Worm (Caenorhabditis elegans): Measurements from ENCODE around the gene ZK792.12.
A peak's percentile ranks its signal among the peaks of the same experiment; 100 is the strongest.

The ZK792.12 gene

DNA sequence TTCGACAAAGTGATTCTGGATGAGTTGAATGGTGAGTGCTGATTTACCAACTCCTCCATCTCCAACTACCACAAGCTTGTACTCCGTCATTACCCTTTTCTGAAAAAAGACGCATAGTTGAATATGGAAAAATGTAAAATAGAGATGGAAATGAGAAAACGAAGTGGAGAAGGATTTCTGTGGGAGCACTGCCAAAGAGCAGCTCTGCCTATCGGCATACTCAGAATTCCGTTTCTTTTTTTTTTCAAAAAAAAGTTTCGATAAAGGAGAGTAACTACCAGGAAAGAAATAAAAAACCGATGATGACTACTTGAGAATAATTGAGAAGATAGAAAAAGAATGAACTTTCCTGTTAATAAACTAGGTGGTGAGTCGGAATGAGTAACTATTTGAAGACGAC is 2.6 kb upstream of the ZK792.12 start, which contains the start of gene let-60:
Gene let-60 (minus strand): TSS at position 101 of the 400 bp plus-strand sequence.
- TF ChIP-seq nhr-237 (tag; optimal IDR thresholded peaks at IDR 0.05) (no peak), skn-1 (tag; optimal IDR thresholded peaks at IDR 0.05) (no peak), ztf-11 (tag; optimal IDR thresholded peaks at IDR 0.05) (no peak), R02D3.7 (tag; optimal IDR thresholded peaks at IDR 0.05) (no peak), nhr-23 (tag; optimal IDR thresholded peaks at IDR 0.05) (no peak), ztf-4 (tag; optimal IDR thresholded peaks at IDR 0.05) (no peak), nhr-6 (tag; optimal IDR thresholded peaks at IDR 0.05) (no peak), nhr-11 (tag; optimal IDR thresholded peaks at IDR 0.05) (no peak)

DNA sequence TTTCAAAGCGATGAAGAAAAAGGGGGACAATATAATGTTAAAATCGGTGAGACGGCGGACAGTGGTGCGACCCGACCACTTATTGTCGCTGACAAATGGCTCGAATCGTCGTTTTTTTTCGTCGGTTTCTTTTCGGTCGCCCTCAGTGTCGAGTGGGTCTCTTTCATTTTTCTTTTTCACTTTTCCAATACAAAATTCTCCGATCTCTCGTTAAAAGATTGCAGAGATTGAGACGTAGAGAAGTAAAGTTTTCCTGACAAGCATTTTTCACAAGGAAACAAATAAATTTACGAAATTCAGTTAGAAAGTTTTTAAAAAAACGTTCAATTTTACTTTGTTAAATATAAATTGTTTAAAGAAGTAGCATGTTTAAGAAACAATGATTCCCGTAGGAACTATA is 2.1 kb upstream of the ZK792.12 start:
- no peak for TF ChIP-seq nhr-10 (tag; optimal IDR thresholded peaks at IDR 0.05)
- TF ChIP-seq nhr-21 (tag; optimal IDR thresholded peaks at IDR 0.05), result no peak
- no peak for TF ChIP-seq C34F6.9 (tag; optimal IDR thresholded peaks at IDR 0.05)
- no peak for TF ChIP-seq nhr-237 (tag; optimal IDR thresholded peaks at IDR 0.05)
- no peak for TF ChIP-seq unc-39 (tag; optimal IDR thresholded peaks at IDR 0.05)
- no peak for TF ChIP-seq lin-13 (GFP tag; optimal IDR thresholded peaks at IDR 0.05)
- TF ChIP-seq nhr-25 (tag; optimal IDR thresholded peaks at IDR 0.05), result no peak
- no peak for TF ChIP-seq ceh-82 (tag; optimal IDR thresholded peaks at IDR 0.05)
- no peak for TF ChIP-seq nhr-77 (tag; optimal IDR thresholded peaks at IDR 0.05)
- no peak for TF ChIP-seq nhr-11 (tag; optimal IDR thresholded peaks at IDR 0.05)
- TF ChIP-seq mab-5 (tag; optimal IDR thresholded peaks at IDR 0.05), result no peak

DNA sequence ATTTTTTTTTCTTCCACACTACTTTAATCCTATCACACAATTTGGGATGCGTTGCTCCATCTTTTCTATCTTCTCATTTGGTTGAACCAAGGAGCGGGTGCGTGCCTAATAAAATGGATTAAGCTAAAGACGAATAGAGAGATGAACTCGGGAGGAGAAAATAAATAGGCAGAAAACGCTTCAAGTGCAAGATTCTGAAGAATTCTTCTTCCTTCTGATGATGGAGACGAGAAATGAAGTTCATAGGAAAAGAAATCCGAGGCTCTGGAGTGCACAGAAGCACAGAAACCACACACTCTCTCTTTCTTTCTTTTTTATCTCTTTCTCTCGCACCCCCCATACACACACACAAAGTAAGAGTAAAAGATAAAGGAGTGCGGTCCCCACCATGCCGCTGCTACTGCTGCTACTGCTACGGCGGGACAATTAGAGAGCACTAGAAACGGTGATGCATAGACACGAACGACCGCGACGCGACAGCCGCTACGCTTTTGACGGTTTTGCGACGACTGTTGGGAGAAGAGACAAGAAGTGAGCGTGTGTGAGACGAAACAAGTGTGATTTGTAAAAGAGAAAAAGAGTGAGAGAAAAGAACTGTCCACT is 1.4 kb upstream of the ZK792.12 start:
- no peak for TF ChIP-seq aly-2 (tag; optimal IDR thresholded peaks at IDR 0.05)
- TF ChIP-seq R02D3.7 (tag; optimal IDR thresholded peaks at IDR 0.05), result no peak
- TF ChIP-seq gmeb-1 (tag; optimal IDR thresholded peaks at IDR 0.05), result peak; percentile 71
- no peak for TF ChIP-seq skn-1 (tag; optimal IDR thresholded peaks at IDR 0.05)
- peak; percentile 51 for TF ChIP-seq sem-4 (tag; optimal IDR thresholded peaks at IDR 0.05)
- no peak for TF ChIP-seq elt-3 (tag; optimal IDR thresholded peaks at IDR 0.05)
- TF ChIP-seq mdl-1 (tag; optimal IDR thresholded peaks at IDR 0.05), result peak in 1 of 2 experiments; percentile 69
- no peak for TF ChIP-seq unc-39 (tag; optimal IDR thresholded peaks at IDR 0.05)
- TF ChIP-seq zag-1 (tag; optimal IDR thresholded peaks at IDR 0.05), result no peak
- TF ChIP-seq nhr-10 (tag; optimal IDR thresholded peaks at IDR 0.05), result no peak
- peak; percentile 31 for TF ChIP-seq mab-5 (tag; optimal IDR thresholded peaks at IDR 0.05)
- TF ChIP-seq lin-13 (GFP tag; optimal IDR thresholded peaks at IDR 0.05), result peak; percentile 78
- TF ChIP-seq nhr-12 (tag; optimal IDR thresholded peaks at IDR 0.05), result no peak
- no peak for TF ChIP-seq unc-55 (GFP tag; optimal IDR thresholded peaks at IDR 0.05)
- no peak for TF ChIP-seq mbf-1 (tag; optimal IDR thresholded peaks at IDR 0.05)
- peak; percentile 25 for TF ChIP-seq snpc-4 (tag; optimal IDR thresholded peaks at IDR 0.05)
- TF ChIP-seq C34F6.9 (tag; optimal IDR thresholded peaks at IDR 0.05), result peak; percentile 76
- no peak for TF ChIP-seq dmd-4 (tag; optimal IDR thresholded peaks at IDR 0.05)
- TF ChIP-seq nhr-237 (tag; optimal IDR thresholded peaks at IDR 0.05), result no peak
- peak; percentile 66 for TF ChIP-seq sma-9 (GFP tag; optimal IDR thresholded peaks at IDR 0.05)
- no peak for TF ChIP-seq sma-9 (tag; optimal IDR thresholded peaks at IDR 0.05)
- TF ChIP-seq F13H6.1 (tag; optimal IDR thresholded peaks at IDR 0.05), result peak; percentile 90
- peak; percentile 42 for TF ChIP-seq ceh-16 (tag; optimal IDR thresholded peaks at IDR 0.05)
- TF ChIP-seq ztf-1 (GFP tag; conservative IDR thresholded peaks at IDR 0.05), result no peak
- TF ChIP-seq egl-27 (tag; optimal IDR thresholded peaks at IDR 0.05), result peak; percentile 45
- no peak for TF ChIP-seq nhr-77 (tag; optimal IDR thresholded peaks at IDR 0.05)
- no peak for TF ChIP-seq alr-1 (tag; optimal IDR thresholded peaks at IDR 0.05)
- TF ChIP-seq unc-62 (GFP tag; optimal IDR thresholded peaks at IDR 0.05), result no peak
- TF ChIP-seq nhr-25 (tag; optimal IDR thresholded peaks at IDR 0.05), result peak; percentile 77
- peak; percentile 27 for TF ChIP-seq ztf-4 (tag; optimal IDR thresholded peaks at IDR 0.05)
- TF ChIP-seq nhr-21 (tag; optimal IDR thresholded peaks at IDR 0.05), result peak; percentile 71
- peak; percentile 90 for TF ChIP-seq nhr-129 (tag; optimal IDR thresholded peaks at IDR 0.05)
- no peak for TF ChIP-seq ztf-11 (tag; optimal IDR thresholded peaks at IDR 0.05)
- peak; percentile 81 for TF ChIP-seq blmp-1 (tag; optimal IDR thresholded peaks at IDR 0.05; ENCODE audit: insufficient read depth)
- TF ChIP-seq ZK546.5 (tag; optimal IDR thresholded peaks at IDR 0.05), result no peak
- TF ChIP-seq fos-1 (tag; optimal IDR thresholded peaks at IDR 0.05), result peak; percentile 87
- TF ChIP-seq lin-11 (tag; optimal IDR thresholded peaks at IDR 0.05), result peak; percentile 48
- TF ChIP-seq lsy-2 (tag; optimal IDR thresholded peaks at IDR 0.05), result peak; percentile 41 to 73
- TF ChIP-seq Y55F3AM.14 (GFP tag; optimal IDR thresholded peaks at IDR 0.05), result peak; percentile 85
- no peak for TF ChIP-seq ceh-82 (tag; optimal IDR thresholded peaks at IDR 0.05)
- TF ChIP-seq sma-3 (GFP tag; optimal IDR thresholded peaks at IDR 0.05), result peak; percentile 80
- peak; percentile 15 for TF ChIP-seq nhr-6 (tag; optimal IDR thresholded peaks at IDR 0.05)
- TF ChIP-seq ama-1 (optimal IDR thresholded peaks at IDR 0.05), result no peak
- peak; percentile 85 for TF ChIP-seq crh-2 (tag; optimal IDR thresholded peaks at IDR 0.05)
- TF ChIP-seq elt-1 (tag; optimal IDR thresholded peaks at IDR 0.05), result no peak
- TF ChIP-seq nhr-11 (tag; optimal IDR thresholded peaks at IDR 0.05), result no peak
- no peak for TF ChIP-seq lin-39 (tag; optimal IDR thresholded peaks at IDR 0.05)
- TF ChIP-seq nhr-23 (tag; optimal IDR thresholded peaks at IDR 0.05), result no peak
